Worm (Caenorhabditis elegans) whole organism, L1 larva: Measurements from ENCODE around the gene slc-25A10.

ENCODE experiments used
- C16A3.4 ChIP-seq: fragments of 150-350 bp; optimal IDR thresholded peaks from 2 replicates; lab custom pipeline; 2014; ENCODE audit warnings: missing biosample characterization, missing genetic modification characterization
- C34B4.2 ChIP-seq: sonication (generic microtip); optimal IDR thresholded peaks from 2 replicates; lab custom pipeline; 2017; ENCODE audit warnings: mild to moderate bottlenecking, missing genetic modification characterization, missing compliant biosample characterization
- aha-1 ChIP-seq: fragments of 150-350 bp; optimal IDR thresholded peaks from 2 replicates; lab custom pipeline; 2014; ENCODE audit warnings: missing biosample characterization, missing genetic modification characterization
- alr-1 ChIP-seq: fragments of 200-800 bp; sonication (Bioruptor generic); optimal IDR thresholded peaks from 2 replicates; lab custom pipeline; 2018; ENCODE audit warnings: borderline replicate concordance, mild to moderate bottlenecking, missing genetic modification characterization, missing compliant biosample characterization
- aly-2 ChIP-seq: fragments of 150-350 bp; optimal IDR thresholded peaks from 2 replicates; lab custom pipeline; 2014; ENCODE audit warnings: missing biosample characterization, missing genetic modification characterization
- ama-1 ChIP-seq: fragments of 150-350 bp; optimal IDR thresholded peaks from 2 replicates; lab custom pipeline; 2014
- blmp-1 ChIP-seq: fragments of 150-350 bp; optimal IDR thresholded peaks from 2 replicates; lab custom pipeline; 2014; ENCODE audit warnings: missing biosample characterization, missing genetic modification characterization
- ceh-63 ChIP-seq: fragments of 200-800 bp; sonication (Bioruptor generic); optimal IDR thresholded peaks from 2 replicates; lab custom pipeline; 2018; ENCODE audit warnings: mild to moderate bottlenecking, missing genetic modification characterization, missing compliant biosample characterization
- ceh-8 ChIP-seq: fragments of 200-800 bp; sonication (Bioruptor generic); optimal IDR thresholded peaks from 2 replicates; lab custom pipeline; 2018; ENCODE audit warnings: mild to moderate bottlenecking, missing genetic modification characterization, moderate library complexity, missing compliant biosample characterization
- ceh-82 ChIP-seq, 3 experiments: fragments of 150-350 bp in 1 of 3; sonication (generic microtip) in 2 of 3; optimal IDR thresholded peaks; 2 replicates each; lab custom pipeline; 2014 to 2017; ENCODE audit warnings: missing biosample characterization in 3 of 3, missing genetic modification characterization in 3 of 3
- ceh-88 ChIP-seq: fragments of 200-800 bp; sonication (Bioruptor generic); IDR thresholded peaks from 2 replicates; pipeline ENCODE4 v1.3.6; 2022; ENCODE audit warnings: missing genetic modification characterization, missing compliant biosample characterization
- ceh-90 ChIP-seq: sonication (generic microtip); optimal IDR thresholded peaks from 2 replicates; lab custom pipeline; 2016; ENCODE audit warnings: missing genetic modification characterization, missing compliant biosample characterization
- dsc-1 ChIP-seq: sonication (generic microtip); optimal IDR thresholded peaks from 2 replicates; lab custom pipeline; 2016; ENCODE audit warnings: mild to moderate bottlenecking, missing genetic modification characterization, missing compliant biosample characterization
- egl-13 ChIP-seq: sonication (generic microtip); optimal IDR thresholded peaks from 2 replicates; lab custom pipeline; 2016; ENCODE audit warnings: missing genotype, missing genetic modification reagents, missing genetic modification characterization, missing compliant biosample characterization
- egl-27 ChIP-seq, 2 experiments: fragments of 150-350 bp in 1 of 2; sonication (generic microtip); optimal IDR thresholded peaks; 3 replicates each; lab custom pipeline; 2017 to 2018; ENCODE audit warnings: missing biosample characterization in 2 of 2, missing genetic modification characterization in 2 of 2, missing genetic modification reagents in 2 of 2
- ets-5 ChIP-seq: fragments of 200-800 bp; sonication (Bioruptor generic); IDR thresholded peaks from 2 replicates; pipeline ENCODE4 v1.3.6; 2022; ENCODE audit warnings: missing genetic modification characterization, missing compliant biosample characterization
- fkh-8 ChIP-seq: sonication (generic microtip); optimal IDR thresholded peaks from 2 replicates; lab custom pipeline; 2016; ENCODE audit warnings: mild to moderate bottlenecking, missing genetic modification characterization, missing compliant biosample characterization
- fos-1 ChIP-seq: fragments of 150-350 bp; optimal IDR thresholded peaks from 2 replicates; lab custom pipeline; 2014; ENCODE audit warnings: missing biosample characterization, missing genetic modification characterization
- grh-1 ChIP-seq: fragments of 200-800 bp; sonication (Bioruptor generic); IDR thresholded peaks from 2 replicates; pipeline ENCODE4 v1.3.6; 2022; ENCODE audit warnings: missing genetic modification reagents, missing genetic modification characterization, missing compliant biosample characterization
- hpl-2 ChIP-seq: fragments of 150-350 bp; optimal IDR thresholded peaks from 2 replicates; lab custom pipeline; 2014; ENCODE audit warnings: missing biosample characterization, missing genetic modification reagents, missing genetic modification characterization
- isw-1 ChIP-seq: fragments of 200-800 bp; sonication (Bioruptor generic); IDR thresholded peaks from 2 replicates; pipeline ENCODE4 v1.3.6; 2022; ENCODE audit warnings: missing genetic modification characterization, missing compliant biosample characterization
- jun-1 ChIP-seq: fragments of 150-350 bp; optimal IDR thresholded peaks from 2 replicates; lab custom pipeline; 2014; ENCODE audit warnings: missing biosample characterization, missing genetic modification reagents, missing genetic modification characterization
- lin-13 ChIP-seq: fragments of 150-350 bp; optimal IDR thresholded peaks from 2 replicates; lab custom pipeline; 2014; ENCODE audit warnings: missing biosample characterization, missing genetic modification reagents, missing genetic modification characterization
- lin-15B ChIP-seq: fragments of 150-350 bp; sonication (generic microtip); optimal IDR thresholded peaks from 3 replicates; lab custom pipeline; 2014; ENCODE audit warnings: missing biosample characterization, missing genetic modification characterization
- lin-35 ChIP-seq, 2 experiments: fragments of 150-350 bp; optimal IDR thresholded peaks; 2 replicates each; lab custom pipeline; 2014; ENCODE audit warnings: missing biosample characterization in 2 of 2, missing genetic modification characterization in 2 of 2, missing genetic modification reagents in 2 of 2
- lin-39 ChIP-seq: fragments of 150-350 bp; optimal IDR thresholded peaks from 2 replicates; lab custom pipeline; 2014; ENCODE audit warnings: missing biosample characterization, missing genetic modification reagents, missing genetic modification characterization
- lsy-2 ChIP-seq, 2 experiments: fragments of 150-350 bp; optimal IDR thresholded peaks; 2 replicates each; lab custom pipeline; 2014; ENCODE audit warnings: missing biosample characterization in 2 of 2, missing genetic modification characterization in 2 of 2
- mef-2 ChIP-seq: fragments of 150-350 bp; optimal IDR thresholded peaks from 2 replicates; lab custom pipeline; 2014; ENCODE audit warnings: missing biosample characterization, missing genetic modification characterization
- mep-1 ChIP-seq: fragments of 150-350 bp; optimal IDR thresholded peaks from 2 replicates; lab custom pipeline; 2014; ENCODE audit warnings: missing biosample characterization, missing genetic modification characterization
- nhr-11 ChIP-seq: fragments of 150-350 bp; optimal IDR thresholded peaks from 2 replicates; lab custom pipeline; 2014; ENCODE audit warnings: missing biosample characterization, missing genetic modification characterization
- nhr-12 ChIP-seq: sonication (generic microtip); optimal IDR thresholded peaks from 2 replicates; lab custom pipeline; 2017; ENCODE audit warnings: missing biosample characterization, missing genetic modification characterization
- nhr-19 ChIP-seq: fragments of 200-800 bp; sonication (Bioruptor generic); conservative IDR thresholded peaks from 2 replicates; pipeline ENCODE4 v1.3.6; 2022; ENCODE audit warnings: missing genetic modification characterization, missing compliant biosample characterization
- nhr-20 ChIP-seq: sonication (generic microtip); optimal IDR thresholded peaks from 2 replicates; lab custom pipeline; 2016; ENCODE audit warnings: mild to moderate bottlenecking, missing genetic modification characterization, missing compliant biosample characterization
- nhr-76 ChIP-seq: sonication (generic microtip); optimal IDR thresholded peaks from 2 replicates; lab custom pipeline; 2017; ENCODE audit warnings: missing biosample characterization, missing genetic modification characterization
- nhr-84 ChIP-seq: sonication (generic microtip); optimal IDR thresholded peaks from 2 replicates; lab custom pipeline; 2017; ENCODE audit warnings: missing biosample characterization, missing genetic modification characterization
- nhr-90 ChIP-seq: sonication (generic microtip); optimal IDR thresholded peaks from 2 replicates; lab custom pipeline; 2016; ENCODE audit warnings: mild to moderate bottlenecking, missing genetic modification characterization, missing compliant biosample characterization; ENCODE audit not compliant: poor library complexity
- pag-3 ChIP-seq: sonication (generic microtip); optimal IDR thresholded peaks from 2 replicates; lab custom pipeline; 2017; ENCODE audit warnings: missing genetic modification characterization, mild to moderate bottlenecking, missing compliant biosample characterization, antibody characterized with exemption, borderline replicate concordance; ENCODE audit not compliant: insufficient read depth
- pqm-1 ChIP-seq: sonication (generic microtip); optimal IDR thresholded peaks from 3 replicates; lab custom pipeline; 2017; ENCODE audit warnings: missing biosample characterization, missing genetic modification characterization
- rnt-1 ChIP-seq: sonication (generic microtip); optimal IDR thresholded peaks from 2 replicates; lab custom pipeline; 2016; ENCODE audit warnings: mild to moderate bottlenecking, missing genetic modification characterization, moderate library complexity, missing compliant biosample characterization
- skn-1 ChIP-seq: fragments of 150-350 bp; optimal IDR thresholded peaks from 2 replicates; lab custom pipeline; 2014; ENCODE audit warnings: missing biosample characterization, missing genetic modification characterization
- snpc-4 ChIP-seq: fragments of 150-350 bp; optimal IDR thresholded peaks from 2 replicates; lab custom pipeline; 2014; ENCODE audit warnings: missing biosample characterization, missing genetic modification characterization
- snu-23 ChIP-seq: sonication (generic microtip); optimal IDR thresholded peaks from 2 replicates; lab custom pipeline; 2016; ENCODE audit warnings: missing genetic modification characterization, missing compliant biosample characterization
- sox-4 ChIP-seq: sonication (generic microtip); optimal IDR thresholded peaks from 2 replicates; lab custom pipeline; 2016; ENCODE audit warnings: missing genetic modification characterization, missing compliant biosample characterization
- sup-37 ChIP-seq: fragments of 200-800 bp; sonication (Bioruptor generic); optimal IDR thresholded peaks from 2 replicates; lab custom pipeline; 2018; ENCODE audit warnings: mild to moderate bottlenecking, missing genetic modification characterization, missing compliant biosample characterization
- swsn-7 ChIP-seq: sonication (generic microtip); optimal IDR thresholded peaks from 2 replicates; lab custom pipeline; 2016; ENCODE audit warnings: missing genetic modification characterization, missing compliant biosample characterization
- unc-62 ChIP-seq: fragments of 150-350 bp; optimal IDR thresholded peaks from 2 replicates; lab custom pipeline; 2014; ENCODE audit warnings: missing biosample characterization, missing genetic modification reagents, missing genetic modification characterization
- unc-86 ChIP-seq: sonication (generic microtip); optimal IDR thresholded peaks from 2 replicates; lab custom pipeline; 2016; ENCODE audit warnings: missing genetic modification characterization, missing compliant biosample characterization
- unc-98 ChIP-seq: fragments of 200-800 bp; sonication (Bioruptor generic); IDR thresholded peaks from 2 replicates; pipeline ENCODE4 v1.3.6; 2022; ENCODE audit warnings: missing genetic modification characterization, missing compliant biosample characterization
- xbp-1 ChIP-seq: sonication (generic microtip); optimal IDR thresholded peaks from 2 replicates; lab custom pipeline; 2016; ENCODE audit warnings: missing genetic modification characterization, missing compliant biosample characterization
- zag-1 ChIP-seq: fragments of 150-350 bp; optimal IDR thresholded peaks from 2 replicates; lab custom pipeline; 2014; ENCODE audit warnings: missing biosample characterization, missing genetic modification characterization
- zip-4 ChIP-seq: fragments of 200-800 bp; sonication (Bioruptor generic); optimal IDR thresholded peaks from 2 replicates; lab custom pipeline; 2018; ENCODE audit warnings: mild to moderate bottlenecking, missing genetic modification characterization, moderate library complexity, missing compliant biosample characterization
- ztf-11 ChIP-seq, 2 experiments: sonication (generic microtip); optimal IDR thresholded peaks; 2 replicates each; lab custom pipeline; 2016 to 2017; ENCODE audit warnings: missing genetic modification characterization in 2 of 2, missing biosample characterization in 1 of 2, missing compliant biosample characterization in 1 of 2
- ztf-4 ChIP-seq: fragments of 150-350 bp; optimal IDR thresholded peaks from 2 replicates; lab custom pipeline; 2014; ENCODE audit warnings: missing biosample characterization, missing genetic modification characterization

Gene slc-25A10

DNA sequence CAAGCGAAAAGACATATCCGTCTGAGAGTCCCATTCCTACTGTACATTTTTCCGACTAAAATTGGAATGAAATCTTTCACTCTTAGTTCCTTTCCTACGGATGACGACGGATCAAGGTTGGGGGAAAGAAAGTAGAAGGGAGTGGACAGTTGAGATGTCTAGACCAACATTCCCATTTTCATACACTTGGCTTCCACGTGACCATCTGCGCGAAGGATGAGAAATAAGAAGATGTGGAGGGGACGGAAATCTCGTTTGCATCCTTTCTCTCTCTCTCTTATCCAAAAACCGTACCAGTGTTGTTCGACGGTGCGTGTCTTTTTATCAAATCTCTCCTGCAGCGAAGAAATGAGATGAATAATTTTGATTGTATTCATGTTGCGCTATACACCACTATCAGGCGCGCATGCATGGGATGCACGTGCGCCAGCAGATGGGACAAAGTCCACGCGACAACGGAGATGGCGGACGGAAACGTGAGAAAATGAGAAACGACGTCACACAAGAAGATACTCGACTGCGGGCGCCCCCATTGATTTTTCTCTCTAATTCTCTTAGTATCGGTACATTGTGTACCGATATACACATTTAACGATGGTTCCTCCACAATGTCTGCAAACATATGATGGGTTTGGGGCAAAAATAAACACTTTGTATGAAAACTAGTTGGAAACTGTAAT is 12.0 kb upstream of the slc-25A10 start:
- TF ChIP-seq blmp-1 (tag; lab: Kevin White, UChicago) (peak; percentile 96), swsn-7 (tag; lab: Kevin White, UChicago) (peak; percentile 91), ceh-8 (no peak), nhr-76 (tag; lab: Kevin White, UChicago) (peak; percentile 11), unc-98 (0 out of 2 replicates have a peak, but pooled peaks have one; percentile 45), ztf-4 (tag; lab: Kevin White, UChicago) (peak; percentile 93), mep-1 (tag; lab: Kevin White, UChicago) (peak; percentile 78), rnt-1 (tag; lab: Kevin White, UChicago) (peak; percentile 90), ama-1 (lab: Kevin White, UChicago) (no peak), fos-1 (tag; lab: Kevin White, UChicago) (peak; percentile 40), aha-1 (no peak), mef-2 (tag; lab: Kevin White, UChicago) (peak; percentile 89), fkh-8 (tag; lab: Kevin White, UChicago) (peak; percentile 90), nhr-11 (peak; percentile 82), lsy-2 (tag; optimal IDR thresholded peaks at IDR 0.05; lab: Kevin White, UChicago) (peak; percentile 75 to 82), lin-39 (tag; lab: Kevin White, UChicago) (peak; percentile 50), xbp-1 (tag; lab: Kevin White, UChicago) (peak; percentile 97), ceh-63 (GFP tag; lab: Kevin White, UChicago) (no peak), grh-1 (peak; percentile 94), snu-23 (GFP tag; lab: Kevin White, UChicago) (peak; percentile 97), pqm-1 (tag; lab: Kevin White, UChicago) (no peak), jun-1 (tag; lab: Kevin White, UChicago) (peak; percentile 80), ceh-90 (tag; lab: Kevin White, UChicago) (no peak), isw-1 (peak; percentile 50), skn-1 (tag; lab: Kevin White, UChicago) (peak; percentile 78), ztf-11 (tag; optimal IDR thresholded peaks at IDR 0.05; lab: Kevin White, UChicago) (peak in 1 of 2 experiments; percentile 63), egl-27 (tag; optimal IDR thresholded peaks at IDR 0.05; lab: Kevin White, UChicago) (peak; percentile 93 to 96), egl-13 (tag; lab: Kevin White, UChicago) (peak; percentile 81), ets-5 (GFP tag; lab: Robert Waterston, UW) (no peak), zip-4 (GFP tag; lab: Kevin White, UChicago) (peak; percentile 56), sup-37 (GFP tag; lab: Kevin White, UChicago) (peak; percentile 82), aly-2 (tag; lab: Kevin White, UChicago) (no peak), nhr-20 (tag; lab: Kevin White, UChicago) (peak; percentile 99), nhr-84 (tag; lab: Kevin White, UChicago) (no peak), nhr-12 (no peak), unc-62 (GFP tag; lab: Kevin White, UChicago) (no peak), unc-86 (tag; lab: Kevin White, UChicago) (peak; percentile 90), C34B4.2 (no peak), dsc-1 (tag; lab: Kevin White, UChicago) (peak; percentile 91), pag-3 (no peak), nhr-19 (GFP tag; lab: Robert Waterston, UW) (peak; percentile 95), ceh-82 (tag; optimal IDR thresholded peaks at IDR 0.05; lab: Kevin White, UChicago) (peak in 2 of 3 experiments; percentile 45 to 54), lin-13 (GFP tag; lab: Kevin White, UChicago) (peak; percentile 68), zag-1 (no peak), alr-1 (tag; lab: Kevin White, UChicago) (no peak), sox-4 (tag; lab: Kevin White, UChicago) (peak; percentile 58), lin-35 (GFP tag; optimal IDR thresholded peaks at IDR 0.05; lab: Kevin White, UChicago) (peak; percentile 56 to 75), hpl-2 (GFP tag; lab: Kevin White, UChicago) (no peak), C16A3.4 (tag; lab: Kevin White, UChicago) (peak; percentile 68), snpc-4 (tag; lab: Kevin White, UChicago) (peak; percentile 22), nhr-90 (tag; lab: Kevin White, UChicago) (peak; percentile 97), lin-15B (tag; lab: Kevin White, UChicago) (no peak), ceh-88 (GFP tag; lab: Robert Waterston, UW) (peak; percentile 83)
